Worm (Caenorhabditis elegans) whole organism, late embryonic: ENCODE data around the gene F52G3.7.

Experiments used
- ceh-6 ChIP-seq: fragments of 200-800 bp; sonication (Bioruptor generic); optimal IDR thresholded peaks from 2 replicates; lab custom pipeline; 2018; ENCODE audit warnings: mild to moderate bottlenecking, missing genetic modification characterization, missing compliant biosample characterization
- elt-2 ChIP-seq: sonication (generic microtip); optimal IDR thresholded peaks from 2 replicates; lab custom pipeline; 2016; ENCODE audit warnings: missing genetic modification reagents, missing genetic modification characterization, missing compliant biosample characterization
- elt-4 ChIP-seq: sonication (generic microtip); optimal IDR thresholded peaks from 2 replicates; lab custom pipeline; 2016; ENCODE audit warnings: missing genetic modification characterization, missing compliant biosample characterization
- madf-2 ChIP-seq: sonication (generic microtip); optimal IDR thresholded peaks from 2 replicates; lab custom pipeline; 2017; ENCODE audit warnings: missing genetic modification characterization, missing compliant biosample characterization
- nhr-11 ChIP-seq: fragments of 150-350 bp; optimal IDR thresholded peaks from 2 replicates; lab custom pipeline; 2014; ENCODE audit warnings: missing biosample characterization, missing genetic modification characterization
- pha-4 ChIP-seq: fragments of 150-350 bp; optimal IDR thresholded peaks from 2 replicates; lab custom pipeline; 2018; ENCODE audit warnings: missing biosample characterization, missing genetic modification reagents, missing genetic modification characterization

DNA sequence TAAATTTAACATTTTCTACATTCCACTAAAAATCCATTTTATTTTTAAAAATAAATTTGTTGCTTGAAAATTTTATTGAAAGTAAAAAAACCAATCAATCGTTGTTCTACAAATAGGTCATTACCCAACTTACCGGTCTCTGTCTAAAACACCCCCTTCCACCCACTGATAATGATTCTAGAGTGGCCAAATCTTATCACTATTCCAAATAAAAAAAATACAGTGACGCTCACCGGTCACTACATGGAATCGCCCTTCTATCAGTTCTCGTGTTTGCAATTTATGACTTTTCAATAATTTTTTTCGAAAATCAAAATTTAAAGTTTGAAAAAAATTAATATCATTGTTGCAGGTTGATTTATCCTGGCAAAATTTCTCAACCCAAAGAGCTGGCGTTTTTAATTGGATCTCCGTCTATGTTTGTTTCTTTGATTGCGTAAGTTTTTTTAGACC, at the start of gene F52G3.7, which contains the start of gene F52G3.1:
- TF ChIP-seq pha-4 (tag; lab: Kevin White, UChicago) (no peak), elt-4 (no peak), nhr-11 (tag; lab: Kevin White, UChicago) (no peak), madf-2 (tag; lab: Kevin White, UChicago) (no peak), elt-2 (tag; lab: Kevin White, UChicago) (peak; percentile 51), ceh-6 (GFP tag; lab: Kevin White, UChicago) (no peak)
